Worm (Caenorhabditis elegans): ENCODE measurements around the gene Y69A2AR.1.

DNA sequence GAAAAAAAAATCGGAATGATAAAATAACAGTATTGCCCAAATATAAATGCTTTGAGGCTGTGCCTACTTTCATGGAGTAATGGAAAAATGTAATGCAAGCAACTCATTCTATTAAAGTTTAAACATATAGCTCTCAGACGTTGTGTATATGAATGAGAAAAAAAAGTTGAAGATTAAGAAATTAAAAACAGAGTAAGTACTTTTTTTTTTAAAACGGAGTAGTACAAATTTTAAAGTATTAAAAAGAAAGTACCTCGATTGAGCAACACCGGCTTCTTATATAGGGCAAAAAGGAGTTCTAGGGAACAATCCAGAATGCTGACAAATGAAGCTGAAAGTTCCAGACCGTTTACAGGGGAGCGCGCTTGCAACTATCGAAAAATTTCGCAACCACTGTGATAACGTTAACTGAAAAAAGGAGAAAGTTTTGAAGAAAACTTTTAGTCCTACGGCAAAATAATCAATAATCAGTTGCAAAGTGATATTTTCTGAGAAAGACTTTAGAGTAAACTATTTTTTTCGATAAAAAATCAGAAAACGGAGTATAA is 44.3 kb downstream of the Y69A2AR.1 start:
- TF ChIP-seq ama-1 (optimal IDR thresholded peaks at IDR 0.05) = no peak
- peak; percentile 60 for TF ChIP-seq pqm-1 (tag; optimal IDR thresholded peaks at IDR 0.05)
- TF ChIP-seq nfya-1 (tag; optimal IDR thresholded peaks at IDR 0.05; ENCODE audit: insufficient read depth) = peak; percentile 0
- TF ChIP-seq egl-27 (tag; optimal IDR thresholded peaks at IDR 0.05) = no peak
- TF ChIP-seq ztf-4 (tag; optimal IDR thresholded peaks at IDR 0.05) = no peak
- TF ChIP-seq R02D3.7 (tag; optimal IDR thresholded peaks at IDR 0.05) = no peak
- no peak for TF ChIP-seq fos-1 (tag; optimal IDR thresholded peaks at IDR 0.05)
- TF ChIP-seq lin-15B (tag; optimal IDR thresholded peaks at IDR 0.05) = peak; percentile 18
- TF ChIP-seq tbx-2 (tag; optimal IDR thresholded peaks at IDR 0.05) = no peak
